Worm (Caenorhabditis elegans) whole organism, L4 larva: ENCODE measurements around the gene F44E7.9.
A peak's percentile ranks its signal among the peaks of the same experiment; 100 is the strongest.

ENCODE experiments used
- F37D6.2 ChIP-seq: sonication (generic microtip); optimal IDR thresholded peaks from 2 replicates; lab custom pipeline; 2016; ENCODE audit warnings: mild to moderate bottlenecking, missing genetic modification characterization, missing compliant biosample characterization
- F44E2.7 ChIP-seq: fragments of 200-800 bp; sonication (Bioruptor generic); IDR thresholded peaks from 2 replicates; pipeline ENCODE4 v2.1.2; 2022; ENCODE audit warnings: missing genetic modification characterization, missing compliant biosample characterization
- F49E8.2 ChIP-seq: sonication (generic microtip); optimal IDR thresholded peaks from 2 replicates; lab custom pipeline; 2016; ENCODE audit warnings: missing compliant biosample characterization, mild to moderate bottlenecking, missing genetic modification characterization, borderline replicate concordance
- Y48G9A.11 ChIP-seq: fragments of 200-800 bp; sonication (Bioruptor generic); IDR thresholded peaks from 2 replicates; pipeline ENCODE4 v1.3.6; 2022; ENCODE audit warnings: missing genetic modification reagents, missing genetic modification characterization, missing compliant biosample characterization
- Y5F2A.4 ChIP-seq: fragments of 200-800 bp; sonication (Bioruptor generic); optimal IDR thresholded peaks from 2 replicates; lab custom pipeline; 2018; ENCODE audit warnings: mild to moderate bottlenecking, missing genetic modification characterization, missing compliant biosample characterization
- Y75B8A.6 ChIP-seq: fragments of 200-800 bp; sonication (Bioruptor generic); IDR thresholded peaks from 2 replicates; pipeline ENCODE4 v1.3.6; 2022; ENCODE audit warnings: missing genetic modification reagents, missing genetic modification characterization, missing compliant biosample characterization
- aly-2 ChIP-seq: sonication (generic microtip); optimal IDR thresholded peaks from 2 replicates; lab custom pipeline; 2018; ENCODE audit warnings: missing biosample characterization, missing genetic modification characterization
- ama-1 ChIP-seq: fragments of 150-350 bp; optimal IDR thresholded peaks from 2 replicates; lab custom pipeline; 2014; ENCODE audit warnings: inconsistent platforms, mixed read lengths
- attf-4 ChIP-seq: sonication (generic microtip); optimal IDR thresholded peaks from 3 replicates; lab custom pipeline; 2017; ENCODE audit warnings: missing biosample characterization, missing genetic modification characterization
- ceh-20 ChIP-seq: fragments of 200-800 bp; sonication (Bioruptor generic); IDR thresholded peaks from 2 replicates; pipeline ENCODE4 v1.3.6; 2022; ENCODE audit warnings: missing genetic modification reagents, missing genetic modification characterization, missing compliant biosample characterization
- ceh-44 ChIP-seq: fragments of 200-800 bp; sonication (Bioruptor generic); IDR thresholded peaks from 2 replicates; pipeline ENCODE4 v1.3.6; 2022; ENCODE audit warnings: missing genetic modification reagents, missing genetic modification characterization, missing compliant biosample characterization
- ceh-82 ChIP-seq: sonication (generic microtip); optimal IDR thresholded peaks from 2 replicates; lab custom pipeline; 2017; ENCODE audit warnings: missing biosample characterization, missing genetic modification characterization
- ces-1 ChIP-seq: fragments of 150-350 bp; sonication (generic microtip); optimal IDR thresholded peaks from 4 replicates; lab custom pipeline; 2014; ENCODE audit warnings: missing biosample characterization, missing genetic modification reagents, missing genetic modification characterization
- cey-2 ChIP-seq: sonication (generic microtip); optimal IDR thresholded peaks from 3 replicates; lab custom pipeline; 2017; ENCODE audit warnings: missing genetic modification characterization, mild to moderate bottlenecking, missing compliant biosample characterization, antibody characterized with exemption, borderline replicate concordance; ENCODE audit not compliant: insufficient read depth
- dmd-6 ChIP-seq: fragments of 200-800 bp; sonication (Bioruptor generic); IDR thresholded peaks from 2 replicates; pipeline ENCODE4 v1.3.6; 2022; ENCODE audit warnings: missing genetic modification reagents, missing genetic modification characterization, missing compliant biosample characterization
- dpl-1 ChIP-seq: fragments of 150-350 bp; optimal IDR thresholded peaks from 2 replicates; lab custom pipeline; 2014; ENCODE audit warnings: missing biosample characterization, missing genetic modification reagents, missing genetic modification characterization
- dve-1 ChIP-seq: sonication (generic microtip); optimal IDR thresholded peaks from 2 replicates; lab custom pipeline; 2017; ENCODE audit warnings: antibody characterized with exemption, mild to moderate bottlenecking, missing genetic modification characterization, missing compliant biosample characterization; ENCODE audit not compliant: insufficient read depth
- egl-43 ChIP-seq: fragments of 200-800 bp; sonication (Bioruptor generic); IDR thresholded peaks from 2 replicates; pipeline ENCODE4 v1.3.6; 2022; ENCODE audit warnings: missing genetic modification reagents, missing genetic modification characterization, missing compliant biosample characterization
- fkh-10 ChIP-seq: fragments of 150-350 bp; optimal IDR thresholded peaks from 2 replicates; lab custom pipeline; 2014; ENCODE audit warnings: missing biosample characterization, missing genetic modification reagents, missing genetic modification characterization
- fos-1 ChIP-seq: fragments of 150-350 bp; optimal IDR thresholded peaks from 2 replicates; lab custom pipeline; 2014; ENCODE audit warnings: missing biosample characterization, missing genetic modification characterization
- hlh-11 ChIP-seq: fragments of 200-800 bp; sonication (Bioruptor generic); optimal IDR thresholded peaks from 2 replicates; lab custom pipeline; 2018; ENCODE audit warnings: mild to moderate bottlenecking, missing genetic modification characterization, missing compliant biosample characterization
- lin-29 ChIP-seq: fragments of 200-800 bp; sonication (Bioruptor generic); IDR thresholded peaks from 2 replicates; pipeline ENCODE4 v1.3.6; 2022; ENCODE audit warnings: missing genetic modification reagents, missing genetic modification characterization, missing compliant biosample characterization
- lin-39 ChIP-seq: fragments of 150-350 bp; optimal IDR thresholded peaks from 2 replicates; lab custom pipeline; 2014; ENCODE audit warnings: missing biosample characterization, missing genetic modification reagents, missing genetic modification characterization
- mep-1 ChIP-seq: fragments of 150-350 bp; sonication (generic microtip); optimal IDR thresholded peaks from 3 replicates; lab custom pipeline; 2014; ENCODE audit warnings: missing biosample characterization, missing genetic modification characterization
- mxl-2 ChIP-seq: fragments of 200-800 bp; sonication (Bioruptor generic); conservative IDR thresholded peaks from 2 replicates; pipeline ENCODE4 v1.3.6; 2022; ENCODE audit warnings: missing genetic modification reagents, missing genetic modification characterization, missing compliant biosample characterization
- mxl-3 ChIP-seq: fragments of 200-800 bp; sonication (Bioruptor generic); optimal IDR thresholded peaks from 2 replicates; lab custom pipeline; 2018; ENCODE audit warnings: mild to moderate bottlenecking, missing genetic modification characterization, missing compliant biosample characterization
- nhr-10 ChIP-seq: fragments of 150-350 bp; optimal IDR thresholded peaks from 2 replicates; lab custom pipeline; 2014; ENCODE audit warnings: missing biosample characterization, missing genetic modification characterization
- nhr-11 ChIP-seq: fragments of 150-350 bp; optimal IDR thresholded peaks from 2 replicates; lab custom pipeline; 2014; ENCODE audit warnings: missing biosample characterization, missing genetic modification characterization
- nhr-25 ChIP-seq: sonication (generic microtip); optimal IDR thresholded peaks from 2 replicates; lab custom pipeline; 2017; ENCODE audit warnings: missing genetic modification characterization, mild to moderate bottlenecking, missing compliant biosample characterization, antibody characterized with exemption, moderate library complexity, borderline replicate concordance; ENCODE audit not compliant: insufficient read depth
- nhr-28 ChIP-seq: fragments of 150-350 bp; optimal IDR thresholded peaks from 2 replicates; lab custom pipeline; 2014; ENCODE audit warnings: missing biosample characterization, missing genetic modification characterization
- nhr-42 ChIP-seq: fragments of 200-800 bp; sonication (Bioruptor generic); IDR thresholded peaks from 2 replicates; pipeline ENCODE4 v1.3.6; 2022; ENCODE audit warnings: missing genetic modification characterization, missing compliant biosample characterization
- nhr-6 ChIP-seq: fragments of 150-350 bp; optimal IDR thresholded peaks from 2 replicates; lab custom pipeline; 2014; ENCODE audit warnings: missing biosample characterization, missing genetic modification characterization
- nhr-76 ChIP-seq: fragments of 150-350 bp; optimal IDR thresholded peaks from 2 replicates; lab custom pipeline; 2014; ENCODE audit warnings: missing biosample characterization, missing genetic modification characterization
- pha-4 ChIP-seq, 2 experiments: fragments of 150-350 bp in 1 of 2; fragments of 200-800 bp in 1 of 2; sonication (Bioruptor generic) in 1 of 2; IDR thresholded peaks in 1 of 2; optimal IDR thresholded peaks in 1 of 2; 2 replicates each; pipeline versions ENCODE4 v1.3.6 to Lab custom; 2014 to 2022; ENCODE audit warnings: missing genetic modification characterization in 2 of 2, missing genetic modification reagents in 2 of 2, missing biosample characterization in 1 of 2, missing compliant biosample characterization in 1 of 2
- rbr-2 ChIP-seq: sonication (generic microtip); optimal IDR thresholded peaks from 2 replicates; lab custom pipeline; 2016; ENCODE audit warnings: missing genotype, missing genetic modification characterization, missing compliant biosample characterization
- saeg-2 ChIP-seq: fragments of 200-800 bp; sonication (Bioruptor generic); IDR thresholded peaks from 2 replicates; pipeline ENCODE4 v1.3.6; 2022; ENCODE audit warnings: missing genetic modification reagents, missing genetic modification characterization, missing compliant biosample characterization
- sdz-12 ChIP-seq: fragments of 200-800 bp; sonication (Bioruptor generic); optimal IDR thresholded peaks from 2 replicates; lab custom pipeline; 2018; ENCODE audit warnings: mild to moderate bottlenecking, missing genetic modification characterization, missing compliant biosample characterization
- skn-1 ChIP-seq: fragments of 150-350 bp; optimal IDR thresholded peaks from 2 replicates; lab custom pipeline; 2014; ENCODE audit warnings: missing biosample characterization, missing genetic modification characterization
- snpc-1.2 ChIP-seq: fragments of 200-800 bp; sonication (Bioruptor generic); IDR thresholded peaks from 2 replicates; pipeline ENCODE4 v1.3.6; 2022; ENCODE audit warnings: missing genetic modification reagents, missing genetic modification characterization, missing compliant biosample characterization
- spr-3 ChIP-seq: fragments of 200-800 bp; sonication (Bioruptor generic); optimal IDR thresholded peaks from 2 replicates; lab custom pipeline; 2018; ENCODE audit warnings: mild to moderate bottlenecking, missing genetic modification characterization, missing compliant biosample characterization
- tag-97 ChIP-seq: fragments of 200-800 bp; sonication (Bioruptor generic); IDR thresholded peaks from 2 replicates; pipeline ENCODE4 v1.3.6; 2022; ENCODE audit warnings: missing genetic modification characterization, missing compliant biosample characterization
- unc-130 ChIP-seq: sonication (generic microtip); optimal IDR thresholded peaks from 2 replicates; lab custom pipeline; 2016; ENCODE audit warnings: missing genetic modification reagents, missing genetic modification characterization, missing compliant biosample characterization
- unc-62 ChIP-seq, 3 experiments: fragments of 150-350 bp in 1 of 3; sonication (generic microtip); optimal IDR thresholded peaks in 2 of 3; peaks in 1 of 3; 1 replicate in 1 of 3; 2 replicates in 2 of 3; lab custom pipeline; 2014 to 2017; ENCODE audit warnings: missing biosample characterization in 3 of 3, missing genetic modification characterization in 3 of 3, missing genetic modification reagents in 3 of 3, missing genotype in 1 of 3
- zfp-2 ChIP-seq: sonication (generic microtip); optimal IDR thresholded peaks from 2 replicates; lab custom pipeline; 2016; ENCODE audit warnings: mild to moderate bottlenecking, missing genetic modification characterization, missing compliant biosample characterization
- zfp-3 ChIP-seq: fragments of 200-800 bp; sonication (Bioruptor generic); conservative IDR thresholded peaks from 2 replicates; pipeline ENCODE4 v1.3.6; 2022; ENCODE audit warnings: missing genetic modification reagents, missing genetic modification characterization, missing compliant biosample characterization
- zip-2 ChIP-seq: fragments of 150-350 bp; optimal IDR thresholded peaks from 2 replicates; lab custom pipeline; 2014; ENCODE audit warnings: missing biosample characterization, missing genetic modification characterization
- ztf-11 ChIP-seq: fragments of 150-350 bp; optimal IDR thresholded peaks from 2 replicates; lab custom pipeline; 2014; ENCODE audit warnings: missing biosample characterization, missing genetic modification characterization
- ztf-7 ChIP-seq: fragments of 150-350 bp; optimal IDR thresholded peaks from 2 replicates; lab custom pipeline; 2014; ENCODE audit warnings: missing biosample characterization, missing genetic modification characterization

F44E7.9 gene

ce11 chrV:5790497-5791280 is at the start of gene F44E7.9, which contains the start of gene nhr-142 (continued):
- TF ChIP-seq sdz-12 (GFP tag; lab: Kevin White, UChicago) (no peak), mxl-3 (GFP tag; lab: Kevin White, UChicago) (no peak), ces-1 (no peak), F37D6.2 (tag; lab: Kevin White, UChicago) (peak; percentile 61), ceh-44 (GFP tag; lab: Robert Waterston, UW) (peak; percentile 48; the same call in 1 of the 2 replicates), spr-3 (GFP tag; lab: Kevin White, UChicago) (peak; percentile 70), attf-4 (tag; lab: Kevin White, UChicago) (no peak), F44E2.7 (GFP tag; lab: Robert Waterston, UW) (no peak), aly-2 (tag; lab: Kevin White, UChicago) (no peak), Y75B8A.6 (no peak), saeg-2 (0 out of 2 replicates have a peak, but pooled peaks have one; percentile 36), fos-1 (tag; lab: Kevin White, UChicago) (no peak), dve-1 (peak; percentile 82), rbr-2 (peak; percentile 89), pha-4 (GFP tag; IDR thresholded peaks at IDR 0.05; lab: Robert Waterston, UW) (peak; percentile 71), pha-4 (tag; optimal IDR thresholded peaks at IDR 0.05; lab: Kevin White, UChicago) (no peak), dpl-1 (peak; percentile 83), nhr-6 (tag; lab: Kevin White, UChicago) (peak; percentile 91), nhr-28 (tag; lab: Kevin White, UChicago) (peak; percentile 100), ztf-11 (tag; lab: Kevin White, UChicago) (no peak), lin-39 (tag; lab: Kevin White, UChicago) (no peak), lin-29 (GFP tag; lab: Robert Waterston, UW) (0 out of 2 replicates have a peak, but pooled peaks have one; percentile 52), ceh-20 (GFP tag; lab: Robert Waterston, UW) (peak; percentile 78), nhr-11 (tag; lab: Kevin White, UChicago) (peak; percentile 82), hlh-11 (tag; lab: Kevin White, UChicago) (peak; percentile 80), fkh-10 (GFP tag; lab: Kevin White, UChicago) (peak; percentile 4), zip-2 (tag; lab: Kevin White, UChicago) (peak; percentile 14), nhr-76 (tag; lab: Kevin White, UChicago) (no peak), zfp-3 (GFP tag; lab: Robert Waterston, UW) (0 out of 2 replicates have a peak, but pooled peaks have one; percentile 54), nhr-25 (no peak), dmd-6 (GFP tag; lab: Robert Waterston, UW) (peak; percentile 77), ceh-82 (tag; lab: Kevin White, UChicago) (no peak), F49E8.2 (tag; lab: Kevin White, UChicago) (no peak), unc-130 (GFP tag; lab: Kevin White, UChicago) (peak; percentile 75), nhr-10 (tag; lab: Kevin White, UChicago) (no peak), tag-97 (GFP tag; lab: Robert Waterston, UW) (no peak), snpc-1.2 (GFP tag; lab: Robert Waterston, UW) (peak; percentile 66), ztf-7 (tag; lab: Kevin White, UChicago) (peak; percentile 80), mep-1 (tag; lab: Kevin White, UChicago) (peak; percentile 95), mxl-2 (GFP tag; lab: Robert Waterston, UW) (0 out of 2 replicates have a peak, but pooled peaks have one; percentile 31), zfp-2 (tag; lab: Kevin White, UChicago) (peak; percentile 27), Y48G9A.11 (GFP tag; lab: Robert Waterston, UW) (peak; percentile 47; the same call in 1 of the 2 replicates), skn-1 (tag; lab: Kevin White, UChicago) (no peak), cey-2 (tag; lab: Kevin White, UChicago) (no peak), Y5F2A.4 (no peak), nhr-42 (GFP tag; lab: Robert Waterston, UW) (peak; percentile 34; the same call in 1 of the 2 replicates), ama-1 (lab: Kevin White, UChicago) (no peak), unc-62 (GFP tag; optimal IDR thresholded peaks at IDR 0.05 in 1 of 2; lab: Kevin White, UChicago) (no peak), unc-62 (tag; optimal IDR thresholded peaks at IDR 0.05; lab: Kevin White, UChicago) (no peak), egl-43 (GFP tag; lab: Robert Waterston, UW) (0 out of 2 replicates have a peak, but pooled peaks have one; percentile 12)
